Fruit fly (Drosophila melanogaster) Kc167 (cell line): ENCODE measurements around the gene CG8419.

Experiments used
- Myc ChIP-seq: fragments of >200 bp; optimal IDR thresholded peaks from 2 replicates; lab custom pipeline; 2017; ENCODE audit warnings: missing external identifiers
- Sin3A ChIP-seq: fragments of >200 bp; optimal IDR thresholded peaks from 2 replicates; lab custom pipeline; 2018; ENCODE audit warnings: missing external identifiers
- h ChIP-seq: fragments of >200 bp; optimal IDR thresholded peaks from 3 replicates; lab custom pipeline; 2018; ENCODE audit warnings: missing external identifiers
- insv ChIP-seq: fragments of >200 bp; optimal IDR thresholded peaks from 3 replicates; lab custom pipeline; 2018; ENCODE audit warnings: missing external identifiers
- psq ChIP-seq: fragments of >200 bp; optimal IDR thresholded peaks from 2 replicates; lab custom pipeline; 2017; ENCODE audit warnings: missing external identifiers
- ttk ChIP-seq: sonication (Bioruptor generic); optimal IDR thresholded peaks from 2 replicates; lab custom pipeline; 2017; ENCODE audit warnings: missing external identifiers

- TF ChIP-seq h (no peak), Myc (lab: Kevin White, UChicago) (no peak), insv (no peak), psq (lab: Kevin White, UChicago) (no peak), Sin3A (no peak), ttk (no peak)
These were observed 43.0 kb upstream of the CG8419 start, which contains the start of gene Piezo for dm6 chr2L:8163025-8163351.
